Worm (Caenorhabditis elegans) whole organism, late embryonic: ENCODE data around the gene str-155.

Source experiments
- C08G9.2 ChIP-seq: sonication (generic microtip); optimal IDR thresholded peaks from 2 replicates; lab custom pipeline; 2016; ENCODE audit warnings: mild to moderate bottlenecking, missing genetic modification characterization, moderate library complexity, missing compliant biosample characterization
- C38D4.7 ChIP-seq: fragments of 200-800 bp; sonication (Bioruptor generic); optimal IDR thresholded peaks from 2 replicates; lab custom pipeline; 2018; ENCODE audit warnings: mild to moderate bottlenecking, missing genetic modification characterization, moderate library complexity, missing compliant biosample characterization
- K09A11.1 ChIP-seq: sonication (generic microtip); optimal IDR thresholded peaks from 2 replicates; lab custom pipeline; 2017; ENCODE audit warnings: antibody characterized with exemption, mild to moderate bottlenecking, missing genetic modification characterization, missing compliant biosample characterization; ENCODE audit not compliant: insufficient read depth
- Y22D7AL.16 ChIP-seq: sonication (generic microtip); optimal IDR thresholded peaks from 2 replicates; lab custom pipeline; 2016; ENCODE audit warnings: missing genetic modification characterization, missing compliant biosample characterization
- ceh-14 ChIP-seq: sonication (generic microtip); optimal IDR thresholded peaks from 2 replicates; lab custom pipeline; 2016; ENCODE audit warnings: missing genotype, missing genetic modification characterization, missing compliant biosample characterization
- ceh-2 ChIP-seq: sonication (generic microtip); optimal IDR thresholded peaks from 2 replicates; lab custom pipeline; 2016; ENCODE audit warnings: missing genotype, missing genetic modification characterization, missing compliant biosample characterization
- ceh-24 ChIP-seq: sonication (generic microtip); optimal IDR thresholded peaks from 2 replicates; lab custom pipeline; 2016; ENCODE audit warnings: mild to moderate bottlenecking, missing genetic modification characterization, missing compliant biosample characterization
- ceh-30 ChIP-seq: fragments of 150-350 bp; optimal IDR thresholded peaks from 2 replicates; lab custom pipeline; 2014; ENCODE audit warnings: missing biosample characterization, missing genetic modification characterization
- ceh-34 ChIP-seq: sonication (generic microtip); optimal IDR thresholded peaks from 2 replicates; lab custom pipeline; 2016; ENCODE audit warnings: mild to moderate bottlenecking, missing genetic modification characterization, missing compliant biosample characterization
- ceh-45 ChIP-seq: fragments of 200-800 bp; sonication (Bioruptor generic); IDR thresholded peaks from 2 replicates; pipeline ENCODE4 v1.3.6; 2022; ENCODE audit warnings: missing genetic modification reagents, missing genetic modification characterization, missing compliant biosample characterization
- ceh-48 ChIP-seq: sonication (generic microtip); optimal IDR thresholded peaks from 2 replicates; lab custom pipeline; 2016; ENCODE audit warnings: missing genetic modification characterization, inconsistent platforms, missing compliant biosample characterization
- che-1 ChIP-seq: sonication (generic microtip); optimal IDR thresholded peaks from 2 replicates; lab custom pipeline; 2016; ENCODE audit warnings: mild to moderate bottlenecking, missing genetic modification characterization, missing compliant biosample characterization
- dve-1 ChIP-seq: sonication (generic microtip); optimal IDR thresholded peaks from 2 replicates; lab custom pipeline; 2017; ENCODE audit warnings: antibody characterized with exemption, mild to moderate bottlenecking, missing genetic modification characterization, missing compliant biosample characterization
- fax-1 ChIP-seq: sonication (generic microtip); optimal IDR thresholded peaks from 2 replicates; lab custom pipeline; 2016; ENCODE audit warnings: missing genotype, missing genetic modification characterization, missing compliant biosample characterization
- fkh-10 ChIP-seq: fragments of 150-350 bp; optimal IDR thresholded peaks from 2 replicates; lab custom pipeline; 2014; ENCODE audit warnings: missing biosample characterization, missing genetic modification reagents, missing genetic modification characterization
- hlh-15 ChIP-seq: sonication (generic microtip); optimal IDR thresholded peaks from 2 replicates; lab custom pipeline; 2016; ENCODE audit warnings: missing genetic modification characterization, missing compliant biosample characterization
- lim-6 ChIP-seq: sonication (generic microtip); optimal IDR thresholded peaks from 2 replicates; lab custom pipeline; 2016; ENCODE audit warnings: missing genetic modification characterization, missing compliant biosample characterization
- lin-11 ChIP-seq: fragments of 200-800 bp; sonication (Bioruptor generic); optimal IDR thresholded peaks from 2 replicates; lab custom pipeline; 2018; ENCODE audit warnings: mild to moderate bottlenecking, missing genetic modification characterization, missing compliant biosample characterization
- madf-2 ChIP-seq: sonication (generic microtip); optimal IDR thresholded peaks from 2 replicates; lab custom pipeline; 2017; ENCODE audit warnings: missing genetic modification characterization, missing compliant biosample characterization
- nfya-1 ChIP-seq: sonication (generic microtip); optimal IDR thresholded peaks from 2 replicates; lab custom pipeline; 2017; ENCODE audit warnings: missing genetic modification characterization, mild to moderate bottlenecking, missing compliant biosample characterization, antibody characterized with exemption, moderate library complexity
- nhr-11 ChIP-seq: fragments of 150-350 bp; optimal IDR thresholded peaks from 2 replicates; lab custom pipeline; 2014; ENCODE audit warnings: missing biosample characterization, missing genetic modification characterization
- odd-2 ChIP-seq: sonication (generic microtip); optimal IDR thresholded peaks from 2 replicates; lab custom pipeline; 2017; ENCODE audit warnings: antibody characterized with exemption, mild to moderate bottlenecking, missing genetic modification characterization, missing compliant biosample characterization
- pha-2 ChIP-seq: sonication (generic microtip); optimal IDR thresholded peaks from 2 replicates; lab custom pipeline; 2017; ENCODE audit warnings: mild to moderate bottlenecking, missing genetic modification characterization, missing compliant biosample characterization
- pha-4 ChIP-seq: fragments of 150-350 bp; optimal IDR thresholded peaks from 2 replicates; lab custom pipeline; 2018; ENCODE audit warnings: missing biosample characterization, missing genetic modification reagents, missing genetic modification characterization
- pqm-1 ChIP-seq: sonication (generic microtip); optimal IDR thresholded peaks from 2 replicates; lab custom pipeline; 2016; ENCODE audit warnings: missing genetic modification characterization, missing compliant biosample characterization
- pros-1 ChIP-seq: fragments of 150-350 bp; optimal IDR thresholded peaks from 2 replicates; lab custom pipeline; 2014; ENCODE audit warnings: missing biosample characterization, missing genetic modification reagents, missing genetic modification characterization
- sdc-2 ChIP-seq: sonication (generic microtip); optimal IDR thresholded peaks from 2 replicates; lab custom pipeline; 2016; ENCODE audit warnings: missing genotype, missing genetic modification characterization, missing compliant biosample characterization
- sox-2 ChIP-seq: fragments of 200-800 bp; sonication (Bioruptor generic); IDR thresholded peaks from 2 replicates; pipeline ENCODE4 v1.3.6; 2022; ENCODE audit warnings: missing genetic modification reagents, missing genetic modification characterization, missing compliant biosample characterization
- syd-9 ChIP-seq: sonication (generic microtip); optimal IDR thresholded peaks from 2 replicates; lab custom pipeline; 2016; ENCODE audit warnings: mild to moderate bottlenecking, missing genetic modification characterization, moderate library complexity, missing compliant biosample characterization
- tbx-7 ChIP-seq: sonication (generic microtip); optimal IDR thresholded peaks from 2 replicates; lab custom pipeline; 2016; ENCODE audit warnings: missing genotype, missing genetic modification characterization, missing compliant biosample characterization
- unc-3 ChIP-seq, 2 experiments: fragments of 200-800 bp in 1 of 2; sonication (Bioruptor generic) in 1 of 2; sonication (generic microtip) in 1 of 2; conservative IDR thresholded peaks in 1 of 2; optimal IDR thresholded peaks in 1 of 2; 2 replicates each; pipeline versions ENCODE4 v1.3.6 to Lab custom; 2016 to 2022; ENCODE audit warnings: missing compliant biosample characterization in 2 of 2, missing genetic modification characterization in 2 of 2, missing genetic modification reagents in 1 of 2
- unc-55 ChIP-seq: sonication (generic microtip); optimal IDR thresholded peaks from 2 replicates; lab custom pipeline; 2017; ENCODE audit warnings: missing biosample characterization, missing genetic modification reagents, missing genetic modification characterization
- zip-5 ChIP-seq: sonication (generic microtip); optimal IDR thresholded peaks from 2 replicates; lab custom pipeline; 2016; ENCODE audit warnings: missing genetic modification characterization, missing compliant biosample characterization

str-155 gene

ce11 chrIV:4870546-4870945 lies 45.2 kb upstream of the str-155 start, which contains the start of gene str-175:
Gene str-175 (minus strand): TSS chrIV:4870646.
- TF ChIP-seq nhr-11 (tag; lab: Kevin White, UChicago) = no peak
- TF ChIP-seq unc-3 (GFP tag; conservative IDR thresholded peaks at IDR 0.05; lab: Robert Waterston, UW) = no peak
- no peak for TF ChIP-seq unc-3 (tag; optimal IDR thresholded peaks at IDR 0.05; lab: Kevin White, UChicago)
- TF ChIP-seq sdc-2 (tag; lab: Kevin White, UChicago) = no peak
- TF ChIP-seq C08G9.2 (tag; lab: Kevin White, UChicago) = no peak
- no peak for TF ChIP-seq dve-1 (tag; lab: Kevin White, UChicago)
- TF ChIP-seq ceh-24 = no peak
- no peak for TF ChIP-seq unc-55
- no peak for TF ChIP-seq madf-2 (tag; lab: Kevin White, UChicago)
- TF ChIP-seq lin-11 = no peak
- no peak for TF ChIP-seq K09A11.1 (tag; lab: Kevin White, UChicago)
- TF ChIP-seq fax-1 (tag; lab: Kevin White, UChicago) = no peak
- no peak for TF ChIP-seq ceh-48 (tag; lab: Kevin White, UChicago)
- no peak for TF ChIP-seq sox-2 (GFP tag; lab: Robert Waterston, UW)

ce11 chrIV:4874603-4875002 lies 41.2 kb upstream of the str-155 start, which contains the start of gene str-174:
Gene str-174 (minus strand): TSS chrIV:4874703.
- TF ChIP-seq zip-5 (tag; lab: Kevin White, UChicago) (no peak), nfya-1 (no peak), ceh-14 (tag; lab: Kevin White, UChicago) (no peak), hlh-15 (tag; lab: Kevin White, UChicago) (no peak), che-1 (no peak), pros-1 (tag; lab: Kevin White, UChicago) (no peak)

- no peak for TF ChIP-seq fkh-10
- TF ChIP-seq ceh-2 = no peak
- TF ChIP-seq ceh-34 (tag; lab: Kevin White, UChicago) = no peak
- TF ChIP-seq ceh-48 (tag; lab: Kevin White, UChicago) = no peak
- no peak for TF ChIP-seq ceh-45
- TF ChIP-seq Y22D7AL.16 (tag; lab: Kevin White, UChicago) = no peak
- no peak for TF ChIP-seq lim-6 (tag; lab: Kevin White, UChicago)
- TF ChIP-seq odd-2 (tag; lab: Kevin White, UChicago) = no peak
- no peak for TF ChIP-seq fax-1 (tag; lab: Kevin White, UChicago)
- no peak for TF ChIP-seq madf-2 (tag; lab: Kevin White, UChicago)
- TF ChIP-seq C38D4.7 (GFP tag; lab: Kevin White, UChicago) = no peak
- no peak for TF ChIP-seq pqm-1 (tag; lab: Kevin White, UChicago)
These were observed 38.7 kb upstream of the str-155 start, which contains the start of gene str-170 for ce11 chrIV:4877102-4877501. Gene str-170 (plus strand): TSS chrIV:4877402.

ce11 chrIV:4880634-4881033 lies 35.2 kb upstream of the str-155 start:
- TF ChIP-seq fax-1 (tag; lab: Kevin White, UChicago) = no peak
- no peak for TF ChIP-seq tbx-7 (tag; lab: Kevin White, UChicago)

- TF ChIP-seq pha-2 (tag; lab: Kevin White, UChicago) (no peak), pha-4 (tag; lab: Kevin White, UChicago) (no peak), C08G9.2 (tag; lab: Kevin White, UChicago) (no peak), ceh-30 (tag; lab: Kevin White, UChicago) (no peak), ceh-45 (no peak), ceh-34 (tag; lab: Kevin White, UChicago) (no peak), syd-9 (tag; lab: Kevin White, UChicago) (no peak)
These were observed 31.8 kb upstream of the str-155 start, which contains the start of gene str-166 for ce11 chrIV:4883984-4884383. Gene str-166 (plus strand): TSS chrIV:4884284.
